Worm (Caenorhabditis elegans): ENCODE results near the gene M7.7.

The M7.7 gene

DNA sequence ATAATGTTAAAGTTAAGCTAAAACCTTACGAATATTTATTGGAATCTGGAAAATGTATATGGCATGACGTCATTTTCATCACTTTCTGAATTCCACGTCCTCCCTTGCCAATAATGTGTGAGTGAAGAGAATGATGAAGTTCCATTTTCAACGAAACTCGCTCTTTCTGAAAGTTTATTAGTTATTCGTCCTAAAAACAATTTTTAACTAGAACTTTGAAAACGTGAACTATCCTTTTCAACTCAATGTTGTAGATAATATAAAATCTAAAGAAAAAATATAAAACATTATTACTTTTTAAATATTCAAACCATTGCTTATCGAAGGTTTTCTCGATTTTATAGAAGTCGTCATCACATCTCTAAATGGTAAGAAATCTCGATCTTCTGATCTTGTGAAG lies at the start of gene M7.7:
Gene M7.7, plus strand, starts transcription at position 301 of the 400 bp plus-strand sequence.
- TF ChIP-seq klf-2 (GFP tag; conservative IDR thresholded peaks at IDR 0.05) (no peak), ztf-23 (GFP tag; IDR thresholded peaks at IDR 0.05) (no peak), tab-1 (GFP tag; IDR thresholded peaks at IDR 0.05) (no peak), cog-1 (tag; optimal IDR thresholded peaks at IDR 0.05) (no peak), med-1 (GFP tag; optimal IDR thresholded peaks at IDR 0.05; ENCODE audit: insufficient read depth) (no peak), ztf-29 (GFP tag; IDR thresholded peaks at IDR 0.05) (no peak), T22C8.4 (GFP tag; IDR thresholded peaks at IDR 0.05) (no peak), ref-1 (GFP tag; conservative IDR thresholded peaks at IDR 0.05) (no peak), flt-1 (GFP tag; IDR thresholded peaks at IDR 0.05) (no peak)

DNA sequence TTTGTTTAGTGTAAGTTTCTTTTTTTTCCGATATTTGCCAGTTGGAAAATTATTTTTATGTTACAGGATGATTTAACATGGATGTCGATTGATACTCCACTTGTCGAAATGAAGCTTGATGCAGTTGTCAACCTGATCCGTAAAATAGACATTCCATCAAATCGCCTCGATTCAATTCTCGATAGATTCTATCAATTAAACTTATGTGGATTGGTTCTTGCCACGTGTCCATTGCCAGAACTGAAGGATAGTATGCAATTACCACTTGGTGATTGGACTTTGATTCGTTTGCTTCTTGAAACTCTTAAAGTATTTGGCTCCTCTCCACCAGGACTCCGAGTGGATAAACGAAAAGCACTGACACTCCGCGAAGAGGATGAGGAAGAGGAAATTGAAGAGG lies 45.2 kb upstream of the M7.7 start:
- no peak for TF ChIP-seq klf-2 (GFP tag; conservative IDR thresholded peaks at IDR 0.05)

DNA sequence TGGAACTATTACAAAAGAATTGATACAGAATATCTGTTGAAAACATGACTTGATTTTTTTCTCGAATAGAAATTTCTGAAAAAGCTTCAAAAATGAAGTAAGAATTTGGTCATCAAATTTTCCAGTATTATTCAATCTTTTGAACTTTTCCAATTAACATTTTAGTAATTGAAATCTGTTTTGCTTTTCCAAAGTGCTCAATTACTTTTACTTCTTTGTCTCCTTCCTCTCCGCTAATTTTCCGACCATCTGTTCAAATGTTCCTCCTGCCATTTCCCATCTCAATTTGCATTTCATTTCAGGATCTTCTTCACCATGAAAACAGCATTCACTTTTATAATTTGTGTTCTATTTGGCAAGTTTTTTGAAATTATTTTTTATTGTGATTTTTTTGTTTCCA lies 40.8 kb upstream of the M7.7 start, which contains the start of gene F36H1.11:
Gene F36H1.11, plus strand, starts transcription at position 301 of the 400 bp plus-strand sequence.
- TF ChIP-seq flt-1 (GFP tag; IDR thresholded peaks at IDR 0.05), result no peak
- TF ChIP-seq tab-1 (GFP tag; IDR thresholded peaks at IDR 0.05), result no peak
- no peak for TF ChIP-seq med-1 (GFP tag; optimal IDR thresholded peaks at IDR 0.05; ENCODE audit: insufficient read depth)
- no peak for TF ChIP-seq ref-1 (GFP tag; conservative IDR thresholded peaks at IDR 0.05)
- no peak for TF ChIP-seq T22C8.4 (GFP tag; IDR thresholded peaks at IDR 0.05)
- TF ChIP-seq cog-1 (tag; optimal IDR thresholded peaks at IDR 0.05), result no peak
- TF ChIP-seq ztf-29 (GFP tag; IDR thresholded peaks at IDR 0.05), result no peak
- TF ChIP-seq ztf-23 (GFP tag; IDR thresholded peaks at IDR 0.05), result no peak
- TF ChIP-seq klf-2 (GFP tag; conservative IDR thresholded peaks at IDR 0.05), result no peak

DNA sequence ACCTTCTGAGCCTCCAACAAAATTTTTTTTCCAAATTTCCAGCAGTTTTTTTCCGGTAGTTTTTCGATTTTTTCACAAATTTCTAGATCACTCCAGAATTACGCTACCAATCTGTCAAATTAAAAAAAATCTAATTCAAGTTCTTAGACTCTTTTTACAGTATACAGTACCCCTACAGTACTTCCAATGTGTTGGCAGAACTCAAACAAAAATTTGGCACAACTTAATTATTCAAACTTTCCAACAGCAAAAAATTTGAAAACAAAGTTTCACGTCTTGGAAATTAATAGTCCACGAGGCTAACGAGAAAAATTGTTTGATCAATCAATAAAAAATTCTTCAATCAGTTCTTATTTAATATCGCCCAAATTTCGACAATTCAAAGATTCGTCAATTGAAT lies 39.8 kb upstream of the M7.7 start, which contains the start of gene F36H1.3:
Gene F36H1.3, plus strand, starts transcription at position 323 of the 400 bp plus-strand sequence.
- TF ChIP-seq ztf-29 (GFP tag; IDR thresholded peaks at IDR 0.05), result no peak
- TF ChIP-seq med-1 (GFP tag; optimal IDR thresholded peaks at IDR 0.05; ENCODE audit: insufficient read depth), result no peak
- no peak for TF ChIP-seq cog-1 (tag; optimal IDR thresholded peaks at IDR 0.05)
- TF ChIP-seq ztf-23 (GFP tag; IDR thresholded peaks at IDR 0.05), result no peak
- TF ChIP-seq ref-1 (GFP tag; conservative IDR thresholded peaks at IDR 0.05), result no peak
- no peak for TF ChIP-seq T22C8.4 (GFP tag; IDR thresholded peaks at IDR 0.05)
- TF ChIP-seq klf-2 (GFP tag; conservative IDR thresholded peaks at IDR 0.05), result no peak
- TF ChIP-seq tab-1 (GFP tag; IDR thresholded peaks at IDR 0.05), result no peak
- no peak for TF ChIP-seq flt-1 (GFP tag; IDR thresholded peaks at IDR 0.05)

DNA sequence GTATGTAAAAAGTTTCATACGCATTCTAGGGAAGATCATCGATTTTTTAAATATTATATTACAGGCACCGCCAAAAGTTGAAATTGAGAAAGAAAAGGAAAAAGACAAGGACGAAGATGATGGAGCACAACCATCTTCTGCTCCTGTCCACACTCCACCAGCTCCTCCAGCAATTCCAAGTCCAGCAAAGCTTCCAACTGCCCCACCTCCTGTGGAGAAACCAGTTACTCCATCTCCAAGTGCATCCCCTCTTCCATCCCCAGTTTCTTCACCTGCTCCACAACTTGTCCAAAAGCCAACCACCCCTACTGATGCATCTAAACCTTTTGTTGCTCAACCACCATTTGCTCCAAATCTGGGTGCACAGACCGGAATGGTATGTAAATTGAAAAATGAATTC lies 37.7 kb upstream of the M7.7 start:
- TF ChIP-seq cog-1 (tag; optimal IDR thresholded peaks at IDR 0.05) (no peak), ztf-29 (GFP tag; IDR thresholded peaks at IDR 0.05) (no peak), ztf-23 (GFP tag; IDR thresholded peaks at IDR 0.05) (no peak), T22C8.4 (GFP tag; IDR thresholded peaks at IDR 0.05) (no peak), tab-1 (GFP tag; IDR thresholded peaks at IDR 0.05) (no peak), ref-1 (GFP tag; conservative IDR thresholded peaks at IDR 0.05) (no peak), med-1 (GFP tag; optimal IDR thresholded peaks at IDR 0.05; ENCODE audit: insufficient read depth) (no peak), klf-2 (GFP tag; conservative IDR thresholded peaks at IDR 0.05) (no peak), flt-1 (GFP tag; IDR thresholded peaks at IDR 0.05) (no peak)

DNA sequence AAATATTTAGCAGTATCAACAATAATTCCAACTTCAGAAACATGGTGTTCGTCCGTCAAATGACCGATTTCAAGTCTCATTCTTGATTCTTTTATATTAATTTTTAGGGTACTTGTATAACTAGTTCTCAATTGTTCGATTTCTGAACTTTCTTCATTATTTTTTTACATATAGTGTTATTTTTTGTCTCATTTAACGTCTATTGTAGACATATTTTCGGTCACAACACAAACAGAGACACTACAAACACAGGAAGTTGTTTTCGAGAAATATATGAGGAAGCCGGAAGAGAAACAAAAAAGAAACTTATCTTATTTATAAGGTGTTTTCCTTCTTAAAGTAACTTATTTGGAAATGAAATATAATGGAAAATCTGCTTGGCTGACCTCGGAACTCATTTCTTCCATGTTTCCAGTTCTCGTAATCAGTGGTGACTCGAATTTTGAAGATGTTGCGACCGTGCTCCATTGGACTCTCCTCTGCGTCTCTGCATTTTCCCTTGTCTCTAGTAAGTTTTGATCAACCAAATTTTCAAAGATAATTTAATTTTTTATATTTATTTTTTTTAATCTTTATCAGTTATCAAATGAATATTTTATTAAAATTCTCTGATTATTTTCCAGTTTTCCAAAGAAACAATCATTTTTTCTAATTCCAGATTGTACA lies 35.8 kb upstream of the M7.7 start, which contains the start of the genes F36H1.12 and lin-3:
Gene F36H1.12, minus strand, starts transcription at position 51 of the 666 bp plus-strand sequence.
Gene lin-3, plus strand, starts transcription at position 657 of the 666 bp plus-strand sequence.
- no peak for TF ChIP-seq ref-1 (GFP tag; conservative IDR thresholded peaks at IDR 0.05)
- no peak for TF ChIP-seq T22C8.4 (GFP tag; IDR thresholded peaks at IDR 0.05)
- no peak for TF ChIP-seq cog-1 (tag; optimal IDR thresholded peaks at IDR 0.05)

DNA sequence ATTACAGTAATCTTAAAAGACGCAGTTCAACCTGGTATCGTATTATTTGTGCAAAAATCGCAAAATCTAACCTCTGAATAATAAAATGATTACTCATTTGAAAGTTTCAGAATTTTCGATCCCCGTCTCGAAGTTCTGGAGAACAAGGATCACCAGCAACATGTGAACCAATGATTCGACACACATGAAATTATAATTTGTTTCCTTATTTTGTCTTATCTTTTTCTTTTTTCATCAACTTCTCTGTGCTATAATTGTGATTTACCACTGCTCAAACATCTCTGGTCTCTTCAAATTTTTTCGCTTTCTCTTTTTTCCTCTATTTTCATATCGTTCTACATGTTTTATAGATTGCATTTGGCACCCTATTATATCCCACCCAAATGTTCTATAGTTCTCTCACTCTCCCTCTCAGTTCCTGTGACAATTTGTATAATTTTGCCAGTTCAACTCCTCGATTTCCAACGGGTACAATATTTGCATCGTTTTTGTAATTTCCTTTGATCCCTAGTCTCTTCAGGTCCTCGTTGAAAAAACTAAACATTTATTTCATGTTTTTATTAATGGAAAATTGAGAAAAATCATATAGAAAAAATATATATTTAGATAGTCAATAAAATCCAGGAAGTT lies 26.5 kb upstream of the M7.7 start:
- no peak for TF ChIP-seq ztf-23 (GFP tag; IDR thresholded peaks at IDR 0.05)
- TF ChIP-seq klf-2 (GFP tag; conservative IDR thresholded peaks at IDR 0.05), result no peak
- no peak for TF ChIP-seq tab-1 (GFP tag; IDR thresholded peaks at IDR 0.05)

DNA sequence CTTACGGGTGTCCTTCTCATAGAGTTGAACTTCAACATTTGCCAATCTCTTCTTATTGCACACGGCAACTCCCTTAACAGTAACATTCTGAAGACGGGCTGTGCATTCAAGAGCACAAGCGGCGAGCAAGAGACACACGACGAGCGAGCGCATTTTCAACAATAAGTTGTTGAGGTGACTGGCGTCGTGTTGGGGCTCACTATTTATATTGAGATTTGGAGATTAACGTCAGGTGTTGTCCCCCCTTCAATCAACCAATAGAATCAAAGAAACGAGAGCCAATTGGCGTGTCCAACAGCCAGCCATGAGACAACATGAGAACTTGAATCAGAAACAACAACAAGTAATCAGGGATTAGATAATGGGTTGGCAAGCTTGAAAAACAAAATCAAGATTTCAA lies 25.7 kb upstream of the M7.7 start, which contains the start of gene ttr-16:
Gene ttr-16, minus strand, starts transcription at position 176 of the 400 bp plus-strand sequence.
- TF ChIP-seq ref-1 (GFP tag; conservative IDR thresholded peaks at IDR 0.05) (no peak), cog-1 (tag; optimal IDR thresholded peaks at IDR 0.05) (no peak), flt-1 (GFP tag; IDR thresholded peaks at IDR 0.05) (0 out of 2 replicates have a peak, but pooled peaks have one; percentile 5)

DNA sequence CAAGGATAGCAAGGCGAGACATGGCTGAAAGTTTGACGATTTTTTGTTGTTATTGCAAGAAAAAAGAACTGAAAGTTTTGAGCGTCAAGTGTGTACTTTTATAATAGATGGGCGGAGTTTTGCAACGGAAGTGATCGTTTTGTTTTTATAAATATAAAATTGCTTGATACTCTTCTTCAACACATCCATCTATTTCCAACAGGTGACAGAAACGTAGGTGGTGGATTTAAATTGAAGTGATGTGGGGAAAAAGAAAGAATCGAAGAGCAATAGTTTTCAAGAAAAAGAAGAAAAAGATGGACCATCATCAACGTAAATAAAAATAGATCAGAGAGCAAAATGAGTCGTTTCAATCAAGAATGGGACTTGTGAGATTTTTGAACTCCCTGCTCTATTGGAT lies 22.6 kb upstream of the M7.7 start, which contains the start of gene ttr-17:
Gene ttr-17, minus strand, starts transcription at position 24 of the 400 bp plus-strand sequence.
- no peak for TF ChIP-seq T22C8.4 (GFP tag; IDR thresholded peaks at IDR 0.05)
- TF ChIP-seq ztf-23 (GFP tag; IDR thresholded peaks at IDR 0.05), result no peak
- TF ChIP-seq klf-2 (GFP tag; conservative IDR thresholded peaks at IDR 0.05), result no peak
- TF ChIP-seq ztf-29 (GFP tag; IDR thresholded peaks at IDR 0.05), result no peak
- TF ChIP-seq tab-1 (GFP tag; IDR thresholded peaks at IDR 0.05), result no peak
- no peak for TF ChIP-seq ref-1 (GFP tag; conservative IDR thresholded peaks at IDR 0.05)
- no peak for TF ChIP-seq med-1 (GFP tag; optimal IDR thresholded peaks at IDR 0.05; ENCODE audit: insufficient read depth)
- no peak for TF ChIP-seq cog-1 (tag; optimal IDR thresholded peaks at IDR 0.05)
- no peak for TF ChIP-seq flt-1 (GFP tag; IDR thresholded peaks at IDR 0.05)

DNA sequence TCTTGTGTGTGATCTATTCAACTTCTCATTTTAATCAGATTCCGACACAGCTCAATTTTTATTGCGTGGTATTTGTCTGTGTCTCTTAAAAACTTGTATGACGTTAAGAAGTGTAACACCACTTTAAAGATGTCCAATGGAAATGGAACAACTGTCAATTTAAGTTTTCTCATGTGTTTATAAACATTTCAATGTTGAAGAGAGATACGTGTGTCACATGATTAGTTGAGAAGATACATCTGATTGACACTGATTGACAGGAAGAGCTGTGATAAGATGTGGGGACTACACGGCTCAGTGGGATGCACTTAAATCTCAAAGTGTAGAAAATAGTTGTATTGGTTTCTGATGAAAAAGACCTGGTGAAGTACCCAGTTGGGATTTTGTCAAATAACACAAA lies 21.3 kb upstream of the M7.7 start:
- no peak for TF ChIP-seq T22C8.4 (GFP tag; IDR thresholded peaks at IDR 0.05)
- TF ChIP-seq flt-1 (GFP tag; IDR thresholded peaks at IDR 0.05), result no peak
- no peak for TF ChIP-seq klf-2 (GFP tag; conservative IDR thresholded peaks at IDR 0.05)
- TF ChIP-seq ztf-23 (GFP tag; IDR thresholded peaks at IDR 0.05), result no peak
- no peak for TF ChIP-seq tab-1 (GFP tag; IDR thresholded peaks at IDR 0.05)
- no peak for TF ChIP-seq med-1 (GFP tag; optimal IDR thresholded peaks at IDR 0.05; ENCODE audit: insufficient read depth)
- TF ChIP-seq ztf-29 (GFP tag; IDR thresholded peaks at IDR 0.05), result no peak
- TF ChIP-seq cog-1 (tag; optimal IDR thresholded peaks at IDR 0.05), result no peak
- no peak for TF ChIP-seq ref-1 (GFP tag; conservative IDR thresholded peaks at IDR 0.05)

All from whole organism, midembryonic.